Worm (Caenorhabditis elegans) whole organism, L4 larva: Measurements from ENCODE around the gene T10D4.6.

Experiments
- F26F4.8 ChIP-seq: fragments of 200-800 bp; sonication (Bioruptor generic); conservative IDR thresholded peaks from 2 replicates; pipeline ENCODE4 v1.3.6; 2022; ENCODE audit warnings: missing genetic modification characterization, missing compliant biosample characterization
- T26A8.4 ChIP-seq: fragments of 200-800 bp; sonication (Bioruptor generic); IDR thresholded peaks from 2 replicates; pipeline ENCODE4 v1.3.6; 2022; ENCODE audit warnings: missing genetic modification characterization, missing compliant biosample characterization
- Y48G9A.11 ChIP-seq: fragments of 200-800 bp; sonication (Bioruptor generic); IDR thresholded peaks from 2 replicates; pipeline ENCODE4 v1.3.6; 2022; ENCODE audit warnings: missing genetic modification reagents, missing genetic modification characterization, missing compliant biosample characterization
- Y75B8A.6 ChIP-seq: fragments of 200-800 bp; sonication (Bioruptor generic); IDR thresholded peaks from 2 replicates; pipeline ENCODE4 v1.3.6; 2022; ENCODE audit warnings: missing genetic modification reagents, missing genetic modification characterization, missing compliant biosample characterization
- ZK337.2 ChIP-seq: fragments of 200-800 bp; sonication (Bioruptor generic); IDR thresholded peaks from 2 replicates; pipeline ENCODE4 v1.3.6; 2022; ENCODE audit warnings: missing genetic modification reagents, missing genetic modification characterization, missing compliant biosample characterization
- aly-2 ChIP-seq: sonication (generic microtip); optimal IDR thresholded peaks from 2 replicates; lab custom pipeline; 2018; ENCODE audit warnings: missing biosample characterization, missing genetic modification characterization
- arid-1 ChIP-seq: fragments of 200-800 bp; sonication (Bioruptor generic); conservative IDR thresholded peaks from 2 replicates; pipeline ENCODE4 v1.3.6; 2022; ENCODE audit warnings: missing genetic modification reagents, missing genetic modification characterization, missing compliant biosample characterization
- attf-4 ChIP-seq: sonication (generic microtip); optimal IDR thresholded peaks from 3 replicates; lab custom pipeline; 2017; ENCODE audit warnings: missing biosample characterization, missing genetic modification characterization
- ceh-32 ChIP-seq: sonication (generic microtip); optimal IDR thresholded peaks from 2 replicates; lab custom pipeline; 2016; ENCODE audit warnings: mild to moderate bottlenecking, missing genetic modification characterization, missing compliant biosample characterization; ENCODE audit not compliant: poor library complexity
- ceh-44 ChIP-seq: fragments of 200-800 bp; sonication (Bioruptor generic); IDR thresholded peaks from 2 replicates; pipeline ENCODE4 v1.3.6; 2022; ENCODE audit warnings: missing genetic modification reagents, missing genetic modification characterization, missing compliant biosample characterization
- ces-1 ChIP-seq: fragments of 150-350 bp; sonication (generic microtip); optimal IDR thresholded peaks from 4 replicates; lab custom pipeline; 2014; ENCODE audit warnings: missing biosample characterization, missing genetic modification reagents, missing genetic modification characterization
- cey-2 ChIP-seq: sonication (generic microtip); optimal IDR thresholded peaks from 3 replicates; lab custom pipeline; 2017; ENCODE audit warnings: missing genetic modification characterization, mild to moderate bottlenecking, missing compliant biosample characterization, antibody characterized with exemption, borderline replicate concordance; ENCODE audit not compliant: insufficient read depth
- daf-16 ChIP-seq, 3 experiments: sonication (generic microtip); optimal IDR thresholded peaks; 2 replicates each; lab custom pipeline; 2016 to 2017; ENCODE audit warnings: missing genetic modification characterization in 3 of 3, missing genetic modification reagents in 3 of 3, mild to moderate bottlenecking in 2 of 3, missing compliant biosample characterization in 2 of 3, missing biosample characterization in 1 of 3, moderate library complexity in 1 of 3
- egl-27 ChIP-seq: sonication (generic microtip); optimal IDR thresholded peaks from 3 replicates; lab custom pipeline; 2017; ENCODE audit warnings: missing biosample characterization, missing genetic modification reagents, missing genetic modification characterization
- fos-1 ChIP-seq: fragments of 150-350 bp; optimal IDR thresholded peaks from 2 replicates; lab custom pipeline; 2014; ENCODE audit warnings: missing biosample characterization, missing genetic modification characterization
- gei-8 ChIP-seq: fragments of 200-800 bp; sonication (Bioruptor generic); optimal IDR thresholded peaks from 2 replicates; lab custom pipeline; 2018; ENCODE audit warnings: mild to moderate bottlenecking, missing genetic modification characterization, missing compliant biosample characterization
- jun-1 ChIP-seq: fragments of 150-350 bp; optimal IDR thresholded peaks from 2 replicates; lab custom pipeline; 2014; ENCODE audit warnings: missing biosample characterization, missing genetic modification reagents, missing genetic modification characterization
- lim-7 ChIP-seq: fragments of 200-800 bp; sonication (Bioruptor generic); IDR thresholded peaks from 2 replicates; pipeline ENCODE4 v1.3.6; 2022; ENCODE audit warnings: missing genetic modification characterization, missing compliant biosample characterization
- lin-1 ChIP-seq: fragments of 200-800 bp; sonication (Bioruptor generic); IDR thresholded peaks from 2 replicates; pipeline ENCODE4 v1.3.6; 2022; ENCODE audit warnings: missing genetic modification reagents, missing genetic modification characterization, missing compliant biosample characterization
- lin-13 ChIP-seq: fragments of 150-350 bp; optimal IDR thresholded peaks from 2 replicates; lab custom pipeline; 2014; ENCODE audit warnings: missing biosample characterization, missing genetic modification reagents, missing genetic modification characterization
- lin-39 ChIP-seq: fragments of 150-350 bp; optimal IDR thresholded peaks from 2 replicates; lab custom pipeline; 2014; ENCODE audit warnings: missing biosample characterization, missing genetic modification reagents, missing genetic modification characterization
- lir-3 ChIP-seq: sonication (generic microtip); optimal IDR thresholded peaks from 2 replicates; lab custom pipeline; 2016; ENCODE audit warnings: mild to moderate bottlenecking, missing genetic modification characterization, missing compliant biosample characterization
- mdt-29 ChIP-seq: fragments of 200-800 bp; sonication (Bioruptor generic); IDR thresholded peaks from 2 replicates; pipeline ENCODE4 v1.3.6; 2022; ENCODE audit warnings: missing genetic modification reagents, missing genetic modification characterization, missing compliant biosample characterization
- nhr-11 ChIP-seq: fragments of 150-350 bp; optimal IDR thresholded peaks from 2 replicates; lab custom pipeline; 2014; ENCODE audit warnings: missing biosample characterization, missing genetic modification characterization
- nhr-111 ChIP-seq: fragments of 200-800 bp; sonication (Bioruptor generic); optimal IDR thresholded peaks from 2 replicates; lab custom pipeline; 2018; ENCODE audit warnings: mild to moderate bottlenecking, missing genetic modification characterization, missing compliant biosample characterization
- nhr-237 ChIP-seq: sonication (generic microtip); optimal IDR thresholded peaks from 2 replicates; lab custom pipeline; 2017; ENCODE audit warnings: missing biosample characterization, missing genetic modification characterization
- nhr-42 ChIP-seq: fragments of 200-800 bp; sonication (Bioruptor generic); IDR thresholded peaks from 2 replicates; pipeline ENCODE4 v1.3.6; 2022; ENCODE audit warnings: missing genetic modification characterization, missing compliant biosample characterization
- nhr-48 ChIP-seq: sonication (generic microtip); optimal IDR thresholded peaks from 2 replicates; lab custom pipeline; 2016; ENCODE audit warnings: mild to moderate bottlenecking, missing genetic modification characterization, missing compliant biosample characterization
- nhr-6 ChIP-seq: fragments of 150-350 bp; optimal IDR thresholded peaks from 2 replicates; lab custom pipeline; 2014; ENCODE audit warnings: missing biosample characterization, missing genetic modification characterization
- nhr-76 ChIP-seq: fragments of 150-350 bp; optimal IDR thresholded peaks from 2 replicates; lab custom pipeline; 2014; ENCODE audit warnings: missing biosample characterization, missing genetic modification characterization
- php-3 ChIP-seq: fragments of 200-800 bp; sonication (Bioruptor generic); IDR thresholded peaks from 2 replicates; pipeline ENCODE4 v1.3.6; 2022; ENCODE audit warnings: missing genetic modification reagents, missing genetic modification characterization, missing compliant biosample characterization
- sdz-12 ChIP-seq: fragments of 200-800 bp; sonication (Bioruptor generic); optimal IDR thresholded peaks from 2 replicates; lab custom pipeline; 2018; ENCODE audit warnings: mild to moderate bottlenecking, missing genetic modification characterization, missing compliant biosample characterization
- set-16 ChIP-seq: fragments of 200-800 bp; sonication (Bioruptor generic); IDR thresholded peaks from 2 replicates; pipeline ENCODE4 v1.3.6; 2022; ENCODE audit warnings: missing genetic modification reagents, missing genetic modification characterization, missing compliant biosample characterization
- tag-97 ChIP-seq: fragments of 200-800 bp; sonication (Bioruptor generic); IDR thresholded peaks from 2 replicates; pipeline ENCODE4 v1.3.6; 2022; ENCODE audit warnings: missing genetic modification characterization, missing compliant biosample characterization
- unc-39 ChIP-seq: sonication (generic microtip); optimal IDR thresholded peaks from 2 replicates; lab custom pipeline; 2017; ENCODE audit warnings: missing biosample characterization, missing genetic modification characterization
- zfp-2 ChIP-seq: sonication (generic microtip); optimal IDR thresholded peaks from 2 replicates; lab custom pipeline; 2016; ENCODE audit warnings: mild to moderate bottlenecking, missing genetic modification characterization, missing compliant biosample characterization
- zip-2 ChIP-seq: fragments of 150-350 bp; optimal IDR thresholded peaks from 2 replicates; lab custom pipeline; 2014; ENCODE audit warnings: missing biosample characterization, missing genetic modification characterization
- ztf-11 ChIP-seq: fragments of 150-350 bp; optimal IDR thresholded peaks from 2 replicates; lab custom pipeline; 2014; ENCODE audit warnings: missing biosample characterization, missing genetic modification characterization

The T10D4.6 gene

ce11 chrII:3076915-3077314 is 42.2 kb upstream of the T10D4.6 start, which contains the start of gene Y25C1A.8 (continued):
- TF ChIP-seq lin-13 (GFP tag; lab: Kevin White, UChicago): peak; percentile 87
- TF ChIP-seq daf-16 (GFP tag; optimal IDR thresholded peaks at IDR 0.05; lab: Kevin White, UChicago): peak in 1 of 2 experiments; percentile 54
- TF ChIP-seq daf-16 (tag; optimal IDR thresholded peaks at IDR 0.05; lab: Kevin White, UChicago): peak; percentile 49
- TF ChIP-seq lin-39: no peak
- TF ChIP-seq php-3 (GFP tag; lab: Robert Waterston, UW): peak; percentile 89
- no peak for TF ChIP-seq egl-27
- no peak for TF ChIP-seq sdz-12 (GFP tag; lab: Kevin White, UChicago)
- peak; percentile 61; the same call in 1 of the 2 replicates for TF ChIP-seq ZK337.2 (GFP tag; lab: Robert Waterston, UW)
- TF ChIP-seq unc-39 (tag; lab: Kevin White, UChicago): no peak
- no peak for TF ChIP-seq nhr-237 (tag; lab: Kevin White, UChicago)
- no peak for TF ChIP-seq nhr-111
- peak; percentile 47 for TF ChIP-seq zfp-2 (tag; lab: Kevin White, UChicago)
- 0 out of 2 replicates have a peak, but pooled peaks have one; percentile 31 for TF ChIP-seq Y48G9A.11 (GFP tag; lab: Robert Waterston, UW)
- peak; percentile 46 for TF ChIP-seq ceh-32 (tag; lab: Kevin White, UChicago)
- TF ChIP-seq ces-1 (GFP tag; lab: Kevin White, UChicago): peak; percentile 28
- peak; percentile 82 for TF ChIP-seq nhr-6
- no peak for TF ChIP-seq cey-2 (tag; lab: Kevin White, UChicago)
- peak; percentile 80 for TF ChIP-seq nhr-11 (tag; lab: Kevin White, UChicago)

ce11 chrII:3078496-3078895 is 40.6 kb upstream of the T10D4.6 start, which contains the start of gene copb-1:
Gene copb-1, plus strand, starts transcription at chrII:3078796.
- 0 out of 2 replicates have a peak, but pooled peaks have one; percentile 42 for TF ChIP-seq Y75B8A.6 (GFP tag; lab: Robert Waterston, UW)
- no peak for TF ChIP-seq tag-97 (GFP tag; lab: Robert Waterston, UW)

ce11 chrII:3087134-3087533 is 32.0 kb upstream of the T10D4.6 start:
- TF ChIP-seq gei-8 (GFP tag; lab: Kevin White, UChicago) (no peak), attf-4 (tag; lab: Kevin White, UChicago) (no peak), aly-2 (tag; lab: Kevin White, UChicago) (no peak), set-16 (peak; percentile 51), jun-1 (tag; lab: Kevin White, UChicago) (no peak), nhr-48 (tag; lab: Kevin White, UChicago) (no peak), php-3 (GFP tag; lab: Robert Waterston, UW) (no peak)

- TF ChIP-seq daf-16 (GFP tag; optimal IDR thresholded peaks at IDR 0.05; lab: Kevin White, UChicago) (no peak), daf-16 (tag; optimal IDR thresholded peaks at IDR 0.05; lab: Kevin White, UChicago) (no peak), zip-2 (tag; lab: Kevin White, UChicago) (no peak), nhr-42 (GFP tag; lab: Robert Waterston, UW) (no peak), lir-3 (tag; lab: Kevin White, UChicago) (no peak), ztf-11 (tag; lab: Kevin White, UChicago) (no peak), ceh-44 (GFP tag; lab: Robert Waterston, UW) (no peak), gei-8 (GFP tag; lab: Kevin White, UChicago) (no peak), lin-1 (no peak), lim-7 (no peak), mdt-29 (no peak), F26F4.8 (GFP tag; lab: Robert Waterston, UW) (no peak), arid-1 (no peak), T26A8.4 (GFP tag; lab: Robert Waterston, UW) (no peak), nhr-76 (tag; lab: Kevin White, UChicago) (no peak), fos-1 (tag; lab: Kevin White, UChicago) (no peak), set-16 (no peak)
Observed at ce11 chrII:3091268-3091667, 27.9 kb upstream of the T10D4.6 start, which contains the start of gene srg-21. Gene srg-21, minus strand, starts transcription at chrII:3091368.
